Worm (Caenorhabditis elegans) whole organism, L4 larva: ENCODE measurements around the gene fbxa-197.

Experiments
- F37D6.2 ChIP-seq: sonication (generic microtip); optimal IDR thresholded peaks from 2 replicates; lab custom pipeline; 2016; ENCODE audit warnings: mild to moderate bottlenecking, missing genetic modification characterization, missing compliant biosample characterization
- F44E2.7 ChIP-seq: fragments of 200-800 bp; sonication (Bioruptor generic); IDR thresholded peaks from 2 replicates; pipeline ENCODE4 v2.1.2; 2022; ENCODE audit warnings: missing genetic modification characterization, missing compliant biosample characterization
- F49E8.2 ChIP-seq: sonication (generic microtip); optimal IDR thresholded peaks from 2 replicates; lab custom pipeline; 2016; ENCODE audit warnings: missing compliant biosample characterization, mild to moderate bottlenecking, missing genetic modification characterization, borderline replicate concordance
- R02D3.7 ChIP-seq: fragments of 150-350 bp; sonication (generic microtip); optimal IDR thresholded peaks from 3 replicates; lab custom pipeline; 2014; ENCODE audit warnings: missing biosample characterization, missing genetic modification characterization
- Y5F2A.4 ChIP-seq: fragments of 200-800 bp; sonication (Bioruptor generic); optimal IDR thresholded peaks from 2 replicates; lab custom pipeline; 2018; ENCODE audit warnings: mild to moderate bottlenecking, missing genetic modification characterization, missing compliant biosample characterization
- aha-1 ChIP-seq: fragments of 150-350 bp; peaks from one replicate; lab custom pipeline; 2014; ENCODE audit warnings: missing biosample characterization, missing genetic modification characterization
- ama-1 ChIP-seq: fragments of 150-350 bp; optimal IDR thresholded peaks from 2 replicates; lab custom pipeline; 2014; ENCODE audit warnings: inconsistent platforms, mixed read lengths
- attf-4 ChIP-seq: sonication (generic microtip); optimal IDR thresholded peaks from 3 replicates; lab custom pipeline; 2017; ENCODE audit warnings: missing biosample characterization, missing genetic modification characterization
- ceh-28 ChIP-seq: fragments of 150-350 bp; optimal IDR thresholded peaks from 2 replicates; lab custom pipeline; 2014; ENCODE audit warnings: missing biosample characterization, missing genetic modification reagents, missing genetic modification characterization
- ceh-32 ChIP-seq: sonication (generic microtip); optimal IDR thresholded peaks from 2 replicates; lab custom pipeline; 2016; ENCODE audit warnings: mild to moderate bottlenecking, missing genetic modification characterization, missing compliant biosample characterization; ENCODE audit not compliant: poor library complexity
- ceh-44 ChIP-seq: fragments of 200-800 bp; sonication (Bioruptor generic); IDR thresholded peaks from 2 replicates; pipeline ENCODE4 v1.3.6; 2022; ENCODE audit warnings: missing genetic modification reagents, missing genetic modification characterization, missing compliant biosample characterization
- ceh-82 ChIP-seq: sonication (generic microtip); optimal IDR thresholded peaks from 2 replicates; lab custom pipeline; 2017; ENCODE audit warnings: missing biosample characterization, missing genetic modification characterization
- ces-1 ChIP-seq: fragments of 150-350 bp; sonication (generic microtip); optimal IDR thresholded peaks from 4 replicates; lab custom pipeline; 2014; ENCODE audit warnings: missing biosample characterization, missing genetic modification reagents, missing genetic modification characterization
- cey-2 ChIP-seq: sonication (generic microtip); optimal IDR thresholded peaks from 3 replicates; lab custom pipeline; 2017; ENCODE audit warnings: missing genetic modification characterization, mild to moderate bottlenecking, missing compliant biosample characterization, antibody characterized with exemption, borderline replicate concordance; ENCODE audit not compliant: insufficient read depth
- daf-19 ChIP-seq: fragments of 200-800 bp; sonication (Bioruptor generic); conservative IDR thresholded peaks from 2 replicates; pipeline ENCODE4 v1.3.6; 2022; ENCODE audit warnings: missing genetic modification characterization, missing compliant biosample characterization
- duxl-1 ChIP-seq: sonication (generic microtip); optimal IDR thresholded peaks from 2 replicates; lab custom pipeline; 2016; ENCODE audit warnings: mild to moderate bottlenecking, missing genetic modification characterization, moderate library complexity, missing compliant biosample characterization; ENCODE audit not compliant: poor library complexity
- dve-1 ChIP-seq: sonication (generic microtip); optimal IDR thresholded peaks from 2 replicates; lab custom pipeline; 2017; ENCODE audit warnings: antibody characterized with exemption, mild to moderate bottlenecking, missing genetic modification characterization, missing compliant biosample characterization; ENCODE audit not compliant: insufficient read depth
- egl-43 ChIP-seq: fragments of 200-800 bp; sonication (Bioruptor generic); IDR thresholded peaks from 2 replicates; pipeline ENCODE4 v1.3.6; 2022; ENCODE audit warnings: missing genetic modification reagents, missing genetic modification characterization, missing compliant biosample characterization
- fos-1 ChIP-seq: fragments of 150-350 bp; optimal IDR thresholded peaks from 2 replicates; lab custom pipeline; 2014; ENCODE audit warnings: missing biosample characterization, missing genetic modification characterization
- gei-8 ChIP-seq: fragments of 200-800 bp; sonication (Bioruptor generic); optimal IDR thresholded peaks from 2 replicates; lab custom pipeline; 2018; ENCODE audit warnings: mild to moderate bottlenecking, missing genetic modification characterization, missing compliant biosample characterization
- hlh-11 ChIP-seq: fragments of 200-800 bp; sonication (Bioruptor generic); optimal IDR thresholded peaks from 2 replicates; lab custom pipeline; 2018; ENCODE audit warnings: mild to moderate bottlenecking, missing genetic modification characterization, missing compliant biosample characterization
- hmg-1.1 ChIP-seq: fragments of 200-800 bp; sonication (Bioruptor generic); IDR thresholded peaks from 2 replicates; pipeline ENCODE4 v1.3.6; 2022; ENCODE audit warnings: missing genetic modification reagents, missing genetic modification characterization, missing compliant biosample characterization
- lin-15B ChIP-seq: fragments of 150-350 bp; sonication (generic microtip); optimal IDR thresholded peaks from 3 replicates; lab custom pipeline; 2014; ENCODE audit warnings: missing biosample characterization, missing genetic modification characterization
- lin-38 ChIP-seq: fragments of 200-800 bp; sonication (Bioruptor generic); IDR thresholded peaks from 2 replicates; pipeline ENCODE4 v1.3.6; 2022; ENCODE audit warnings: missing genetic modification reagents, missing genetic modification characterization, missing compliant biosample characterization
- lsy-2 ChIP-seq, 2 experiments: fragments of 150-350 bp in 1 of 2; sonication (generic microtip) in 1 of 2; optimal IDR thresholded peaks; 2 replicates each; lab custom pipeline; 2014 to 2017; ENCODE audit warnings: missing biosample characterization in 2 of 2, missing genetic modification characterization in 2 of 2
- mep-1 ChIP-seq: fragments of 150-350 bp; sonication (generic microtip); optimal IDR thresholded peaks from 3 replicates; lab custom pipeline; 2014; ENCODE audit warnings: missing biosample characterization, missing genetic modification characterization
- nhr-10 ChIP-seq: fragments of 150-350 bp; optimal IDR thresholded peaks from 2 replicates; lab custom pipeline; 2014; ENCODE audit warnings: missing biosample characterization, missing genetic modification characterization
- nhr-25 ChIP-seq: sonication (generic microtip); optimal IDR thresholded peaks from 2 replicates; lab custom pipeline; 2017; ENCODE audit warnings: missing genetic modification characterization, mild to moderate bottlenecking, missing compliant biosample characterization, antibody characterized with exemption, moderate library complexity, borderline replicate concordance; ENCODE audit not compliant: insufficient read depth
- nhr-41 ChIP-seq: fragments of 200-800 bp; sonication (Bioruptor generic); IDR thresholded peaks from 2 replicates; pipeline ENCODE4 v1.3.6; 2022; ENCODE audit warnings: missing genetic modification reagents, missing genetic modification characterization, missing compliant biosample characterization
- nhr-42 ChIP-seq: fragments of 200-800 bp; sonication (Bioruptor generic); IDR thresholded peaks from 2 replicates; pipeline ENCODE4 v1.3.6; 2022; ENCODE audit warnings: missing genetic modification characterization, missing compliant biosample characterization
- pha-4 ChIP-seq, 2 experiments: fragments of 150-350 bp in 1 of 2; fragments of 200-800 bp in 1 of 2; sonication (Bioruptor generic) in 1 of 2; IDR thresholded peaks in 1 of 2; optimal IDR thresholded peaks in 1 of 2; 2 replicates each; pipeline versions ENCODE4 v1.3.6 to Lab custom; 2014 to 2022; ENCODE audit warnings: missing genetic modification characterization in 2 of 2, missing genetic modification reagents in 2 of 2, missing biosample characterization in 1 of 2, missing compliant biosample characterization in 1 of 2
- rbr-2 ChIP-seq: sonication (generic microtip); optimal IDR thresholded peaks from 2 replicates; lab custom pipeline; 2016; ENCODE audit warnings: missing genotype, missing genetic modification characterization, missing compliant biosample characterization
- set-16 ChIP-seq: fragments of 200-800 bp; sonication (Bioruptor generic); IDR thresholded peaks from 2 replicates; pipeline ENCODE4 v1.3.6; 2022; ENCODE audit warnings: missing genetic modification reagents, missing genetic modification characterization, missing compliant biosample characterization
- skn-1 ChIP-seq: fragments of 150-350 bp; optimal IDR thresholded peaks from 2 replicates; lab custom pipeline; 2014; ENCODE audit warnings: missing biosample characterization, missing genetic modification characterization
- snpc-1.2 ChIP-seq: fragments of 200-800 bp; sonication (Bioruptor generic); IDR thresholded peaks from 2 replicates; pipeline ENCODE4 v1.3.6; 2022; ENCODE audit warnings: missing genetic modification reagents, missing genetic modification characterization, missing compliant biosample characterization
- snpc-4 ChIP-seq: fragments of 150-350 bp; optimal IDR thresholded peaks from 2 replicates; lab custom pipeline; 2014; ENCODE audit warnings: missing biosample characterization, missing genetic modification characterization
- spr-3 ChIP-seq: fragments of 200-800 bp; sonication (Bioruptor generic); optimal IDR thresholded peaks from 2 replicates; lab custom pipeline; 2018; ENCODE audit warnings: mild to moderate bottlenecking, missing genetic modification characterization, missing compliant biosample characterization
- tag-97 ChIP-seq: fragments of 200-800 bp; sonication (Bioruptor generic); IDR thresholded peaks from 2 replicates; pipeline ENCODE4 v1.3.6; 2022; ENCODE audit warnings: missing genetic modification characterization, missing compliant biosample characterization
- unc-39 ChIP-seq: sonication (generic microtip); optimal IDR thresholded peaks from 2 replicates; lab custom pipeline; 2017; ENCODE audit warnings: missing biosample characterization, missing genetic modification characterization
- vab-7 ChIP-seq: fragments of 200-800 bp; sonication (Bioruptor generic); IDR thresholded peaks from 2 replicates; pipeline ENCODE4 v1.3.6; 2022; ENCODE audit warnings: missing genetic modification reagents, missing genetic modification characterization, missing compliant biosample characterization
- zag-1 ChIP-seq: fragments of 150-350 bp; optimal IDR thresholded peaks from 2 replicates; lab custom pipeline; 2014; ENCODE audit warnings: missing biosample characterization, missing genetic modification characterization
- ztf-7 ChIP-seq: fragments of 150-350 bp; optimal IDR thresholded peaks from 2 replicates; lab custom pipeline; 2014; ENCODE audit warnings: missing biosample characterization, missing genetic modification characterization

Gene fbxa-197

DNA sequence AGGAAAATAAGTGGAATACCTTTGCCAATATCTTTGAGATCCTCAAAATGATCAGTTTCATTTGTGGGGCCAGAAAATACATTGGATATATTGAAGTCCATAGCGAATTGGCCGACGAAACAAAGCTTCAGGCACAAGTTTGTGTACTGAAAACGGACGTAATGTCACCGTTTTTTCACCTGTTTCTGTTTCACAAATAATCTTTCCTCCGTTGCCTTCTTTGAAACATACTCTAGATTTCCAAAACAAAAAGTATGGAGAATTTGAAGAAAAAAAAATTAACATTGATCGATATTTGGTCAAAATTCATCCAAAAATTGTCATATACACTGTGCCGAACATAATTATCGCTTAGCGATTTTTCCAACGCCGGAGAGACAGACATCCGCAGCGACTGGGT, 4.9 kb upstream of the fbxa-197 start, which contains the start of gene srz-12:
TSS of gene srz-12 (minus strand) at position 101 of the 400 bp plus-strand sequence.
- TF ChIP-seq ceh-28 (tag; lab: Kevin White, UChicago) (no peak), daf-19 (GFP tag; lab: Robert Waterston, UW) (no peak)

DNA sequence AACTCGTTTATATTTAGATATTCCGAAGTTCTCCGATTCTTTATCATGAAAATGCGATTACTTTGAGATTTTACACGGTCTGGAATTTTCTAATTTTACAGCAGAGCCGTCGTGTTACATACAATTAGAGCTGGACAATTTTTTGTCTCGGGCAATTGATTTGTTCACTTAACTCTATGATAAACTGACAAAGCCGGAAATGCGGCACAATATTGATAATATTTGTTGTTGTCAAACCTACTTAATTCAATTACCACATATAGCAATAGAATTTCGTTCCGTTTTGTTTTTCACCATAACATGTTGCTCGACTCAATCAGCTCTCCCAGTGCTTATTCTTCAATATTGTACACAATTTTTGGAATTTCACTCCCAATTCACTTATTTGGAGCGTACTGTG, 4.4 kb upstream of the fbxa-197 start, which contains the start of gene srh-299:
TSS of gene srh-299 (plus strand) at position 301 of the 400 bp plus-strand sequence.
- TF ChIP-seq aha-1 (tag; lab: Kevin White, UChicago), result peak; percentile 46
- no peak for TF ChIP-seq gei-8 (GFP tag; lab: Kevin White, UChicago)

DNA sequence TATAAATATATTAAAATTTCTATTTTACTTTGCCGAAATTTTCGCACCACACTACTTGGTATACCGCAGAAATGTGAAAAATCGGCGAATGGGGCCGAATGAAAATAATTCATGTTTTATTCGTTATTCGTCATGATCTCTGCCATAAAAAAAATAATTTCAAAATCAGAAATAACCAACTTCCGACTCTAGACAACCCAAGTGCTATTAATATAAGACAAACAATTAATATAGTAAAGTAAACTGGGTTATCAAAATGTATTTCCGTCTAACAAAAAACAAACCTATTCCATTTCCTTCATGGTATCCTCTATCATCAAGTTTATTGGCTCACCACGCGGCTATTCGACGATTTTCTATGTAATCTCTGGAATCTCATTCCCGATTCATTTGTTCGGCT, 1.6 kb upstream of the fbxa-197 start, which contains the start of gene srh-293:
TSS of gene srh-293 (plus strand) at position 301 of the 400 bp plus-strand sequence.
- TF ChIP-seq ces-1 (GFP tag; lab: Kevin White, UChicago) (no peak), zag-1 (tag; lab: Kevin White, UChicago) (no peak), lsy-2 (tag; optimal IDR thresholded peaks at IDR 0.05; lab: Kevin White, UChicago) (no peak), unc-39 (tag; lab: Kevin White, UChicago) (no peak), tag-97 (GFP tag; lab: Robert Waterston, UW) (no peak), snpc-1.2 (GFP tag; lab: Robert Waterston, UW) (no peak), spr-3 (GFP tag; lab: Kevin White, UChicago) (no peak), F37D6.2 (no peak), fos-1 (tag; lab: Kevin White, UChicago) (no peak), attf-4 (no peak), nhr-42 (GFP tag; lab: Robert Waterston, UW) (no peak), mep-1 (no peak), R02D3.7 (tag; lab: Kevin White, UChicago) (no peak), vab-7 (no peak), ceh-44 (GFP tag; lab: Robert Waterston, UW) (no peak), dve-1 (no peak), duxl-1 (tag; lab: Kevin White, UChicago) (no peak), F49E8.2 (no peak)
- TF ChIP-seq, all 104 proteins: peak for 0

DNA sequence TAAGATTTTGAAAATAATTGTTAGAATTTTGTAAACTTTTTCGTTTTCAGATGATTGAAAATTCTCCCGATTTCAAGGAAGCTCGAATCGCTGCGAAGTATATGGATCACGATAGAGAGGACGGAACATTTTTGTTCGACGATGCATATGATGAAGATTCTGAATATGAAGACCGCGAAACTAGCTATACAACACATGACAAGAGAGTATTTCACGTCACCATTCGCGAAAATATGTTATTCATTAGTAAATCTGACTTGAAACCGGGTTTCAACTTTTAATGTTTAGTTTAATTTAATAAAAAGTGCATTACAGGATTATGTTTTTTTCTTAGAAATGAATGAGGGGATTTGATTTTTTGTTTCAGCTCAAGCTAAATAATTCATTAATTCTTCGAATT, 2.9 kb downstream of the fbxa-197 start, which contains the start of gene str-57:
TSS of gene str-57 (plus strand) at position 301 of the 400 bp plus-strand sequence.
- no peak for TF ChIP-seq cey-2 (tag; lab: Kevin White, UChicago)
- TF ChIP-seq ztf-7 (tag; lab: Kevin White, UChicago), result no peak
- peak; percentile 18 for TF ChIP-seq aha-1 (tag; lab: Kevin White, UChicago)
- no peak for TF ChIP-seq rbr-2 (tag; lab: Kevin White, UChicago)
- no peak for TF ChIP-seq lin-15B (tag; lab: Kevin White, UChicago)
- TF ChIP-seq snpc-4 (tag; lab: Kevin White, UChicago), result no peak

DNA sequence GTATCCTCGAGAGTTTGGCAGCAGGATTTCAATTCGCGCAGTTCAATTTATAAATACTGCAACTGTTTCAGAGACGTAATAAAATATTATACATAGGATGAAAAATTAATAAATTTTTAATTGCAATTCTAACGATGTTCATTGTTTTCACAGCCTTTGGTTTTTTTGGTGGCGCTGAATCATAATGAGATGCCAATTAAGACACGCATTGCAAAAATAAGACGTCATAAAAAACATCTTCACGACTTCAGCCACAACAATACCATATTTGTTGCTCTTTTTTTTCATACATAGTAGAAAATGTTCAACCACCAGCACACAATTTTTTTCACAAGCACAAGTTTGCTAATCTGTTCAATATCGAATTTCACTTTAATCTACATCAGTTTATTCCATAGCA, 4.8 kb downstream of the fbxa-197 start, which contains the start of gene str-56:
TSS of gene str-56 (plus strand) at position 301 of the 400 bp plus-strand sequence.
- TF ChIP-seq hlh-11 (tag; lab: Kevin White, UChicago) (no peak), ama-1 (no peak), lin-38 (GFP tag; lab: Robert Waterston, UW) (no peak), nhr-10 (tag; lab: Kevin White, UChicago) (no peak)

DNA sequence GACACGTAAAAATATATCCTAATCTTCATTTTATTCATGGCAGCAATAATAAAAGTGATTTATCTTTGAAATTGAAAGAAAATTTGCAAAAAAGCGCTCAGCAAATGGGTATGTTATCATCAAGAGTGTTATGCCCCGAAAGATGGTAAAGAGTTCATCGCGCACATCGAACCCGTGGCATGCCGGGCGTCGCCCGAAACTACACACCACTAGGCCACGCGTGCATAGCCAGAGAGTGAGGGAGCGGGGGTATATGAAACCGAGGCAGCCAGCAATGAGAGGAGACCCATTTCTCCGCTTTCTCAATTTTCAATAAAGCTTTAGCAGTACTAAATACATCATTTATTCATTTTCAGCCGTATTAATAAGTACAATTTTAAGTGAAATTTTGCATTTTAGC, 6.3 kb downstream of the fbxa-197 start:
- TF ChIP-seq F44E2.7 (GFP tag; lab: Robert Waterston, UW) (peak; percentile 99), hmg-1.1 (GFP tag; lab: Robert Waterston, UW) (peak; percentile 98), nhr-25 (tag; lab: Kevin White, UChicago) (no peak), ceh-82 (tag; lab: Kevin White, UChicago) (no peak), pha-4 (GFP tag; IDR thresholded peaks at IDR 0.05; lab: Robert Waterston, UW) (peak; percentile 97), pha-4 (tag; optimal IDR thresholded peaks at IDR 0.05; lab: Kevin White, UChicago) (no peak), ceh-32 (tag; lab: Kevin White, UChicago) (peak; percentile 72), tag-97 (GFP tag; lab: Robert Waterston, UW) (0 out of 2 replicates have a peak, but pooled peaks have one; percentile 45), set-16 (GFP tag; lab: Robert Waterston, UW) (no peak; the same call in 1 of the 2 replicates), Y5F2A.4 (GFP tag; lab: Kevin White, UChicago) (peak; percentile 93), skn-1 (no peak), nhr-41 (peak; percentile 95), egl-43 (peak; percentile 99)
